Worm (Caenorhabditis elegans): ENCODE data around the gene try-12.

try-12 gene

ce11 chrV:7472815-7473214 lies 23.7 kb downstream of the try-12 start, which contains the start of gene str-28:
Gene str-28, minus strand, starts transcription at chrV:7472915.
- no peak for TF ChIP-seq nhr-43 (tag; optimal IDR thresholded peaks at IDR 0.05; ENCODE audit: poor library complexity, severe bottlenecking)
- no peak for TF ChIP-seq R02D3.7 (tag; optimal IDR thresholded peaks at IDR 0.05)
- no peak for TF ChIP-seq mml-1 (tag; optimal IDR thresholded peaks at IDR 0.05)
- TF ChIP-seq ama-1 (optimal IDR thresholded peaks at IDR 0.05) = no peak
- no peak for TF ChIP-seq lin-39 (tag; optimal IDR thresholded peaks at IDR 0.05)
- TF ChIP-seq mdl-1 (tag; optimal IDR thresholded peaks at IDR 0.05) = no peak
- TF ChIP-seq nhr-28 (tag; optimal IDR thresholded peaks at IDR 0.05) = no peak
- TF ChIP-seq nhr-12 (tag; optimal IDR thresholded peaks at IDR 0.05) = no peak
- TF ChIP-seq fkh-2 (tag; optimal IDR thresholded peaks at IDR 0.05) = no peak

- no peak for TF ChIP-seq elt-3 (tag; optimal IDR thresholded peaks at IDR 0.05)
- no peak for TF ChIP-seq nhr-237 (tag; optimal IDR thresholded peaks at IDR 0.05)
- no peak for TF ChIP-seq skn-1 (tag; optimal IDR thresholded peaks at IDR 0.05)
- TF ChIP-seq lin-39 (tag; optimal IDR thresholded peaks at IDR 0.05) = no peak
- TF ChIP-seq mdl-1 (tag; optimal IDR thresholded peaks at IDR 0.05) = no peak
- no peak for TF ChIP-seq egl-5 (tag; optimal IDR thresholded peaks at IDR 0.05)
- TF ChIP-seq nhr-76 (tag; optimal IDR thresholded peaks at IDR 0.05) = no peak
- no peak for TF ChIP-seq ceh-82 (tag; optimal IDR thresholded peaks at IDR 0.05)
- TF ChIP-seq lsy-12 (tag; optimal IDR thresholded peaks at IDR 0.05) = no peak
Observed at ce11 chrV:7476766-7477165, 27.6 kb downstream of the try-12 start, which contains the start of gene srh-125. Gene srh-125, minus strand, starts transcription at chrV:7476866.

- TF ChIP-seq eor-1 (tag; optimal IDR thresholded peaks at IDR 0.05) (no peak), ztf-4 (tag; optimal IDR thresholded peaks at IDR 0.05) (no peak), elt-1 (tag; optimal IDR thresholded peaks at IDR 0.05) (no peak), sea-2 (GFP tag; optimal IDR thresholded peaks at IDR 0.05) (no peak), ama-1 (optimal IDR thresholded peaks at IDR 0.05) (no peak), unc-39 (tag; optimal IDR thresholded peaks at IDR 0.05) (no peak), fkh-10 (GFP tag; optimal IDR thresholded peaks at IDR 0.05) (no peak), nfya-1 (tag; optimal IDR thresholded peaks at IDR 0.05; ENCODE audit: insufficient read depth) (no peak), nhr-25 (tag; optimal IDR thresholded peaks at IDR 0.05) (no peak), zag-1 (tag; optimal IDR thresholded peaks at IDR 0.05) (no peak), nhr-77 (tag; optimal IDR thresholded peaks at IDR 0.05) (no peak), mdl-1 (tag; optimal IDR thresholded peaks at IDR 0.05) (no peak), ceh-28 (tag; optimal IDR thresholded peaks at IDR 0.05) (no peak), tbx-2 (tag; optimal IDR thresholded peaks at IDR 0.05) (no peak), pha-4 (tag; optimal IDR thresholded peaks at IDR 0.05) (no peak), mml-1 (tag; optimal IDR thresholded peaks at IDR 0.05) (no peak), nhr-237 (tag; optimal IDR thresholded peaks at IDR 0.05) (no peak), ceh-82 (tag; optimal IDR thresholded peaks at IDR 0.05) (no peak), egl-5 (tag; optimal IDR thresholded peaks at IDR 0.05) (no peak), nhr-43 (tag; optimal IDR thresholded peaks at IDR 0.05; ENCODE audit: poor library complexity, severe bottlenecking) (no peak)
Observed at ce11 chrV:7478404-7478803, 29.3 kb downstream of the try-12 start, which contains the start of gene str-190. Gene str-190, minus strand, starts transcription at chrV:7478504.

ce11 chrV:7480949-7481348 lies 31.8 kb downstream of the try-12 start, which contains the start of gene C18B10.6:
Gene C18B10.6, minus strand, starts transcription at chrV:7481049.
- no peak for TF ChIP-seq nhr-43 (tag; optimal IDR thresholded peaks at IDR 0.05; ENCODE audit: poor library complexity, severe bottlenecking)
- TF ChIP-seq nhr-237 (tag; optimal IDR thresholded peaks at IDR 0.05) = no peak
- TF ChIP-seq unc-39 (tag; optimal IDR thresholded peaks at IDR 0.05) = no peak
- no peak for TF ChIP-seq elt-3 (tag; optimal IDR thresholded peaks at IDR 0.05)

- TF ChIP-seq nhr-23 (tag; optimal IDR thresholded peaks at IDR 0.05) = no peak
Observed at ce11 chrV:7485000-7485399, 35.8 kb downstream of the try-12 start, which contains the start of gene srbc-8. Gene srbc-8, minus strand, starts transcription at chrV:7485100.

ce11 chrV:7487518-7487917 lies 38.4 kb downstream of the try-12 start, which contains the start of gene srbc-7:
Gene srbc-7, minus strand, starts transcription at chrV:7487618.
- TF ChIP-seq zag-1 (tag; optimal IDR thresholded peaks at IDR 0.05) (no peak), tbx-2 (tag; optimal IDR thresholded peaks at IDR 0.05) (no peak), nhr-43 (tag; optimal IDR thresholded peaks at IDR 0.05; ENCODE audit: poor library complexity, severe bottlenecking) (no peak), nhr-12 (tag; optimal IDR thresholded peaks at IDR 0.05) (no peak), R02D3.7 (tag; optimal IDR thresholded peaks at IDR 0.05) (no peak), egl-5 (tag; optimal IDR thresholded peaks at IDR 0.05) (no peak), daf-12 (tag; optimal IDR thresholded peaks at IDR 0.05) (no peak), unc-39 (tag; optimal IDR thresholded peaks at IDR 0.05) (no peak), nhr-11 (tag; optimal IDR thresholded peaks at IDR 0.05) (no peak), fkh-10 (GFP tag; optimal IDR thresholded peaks at IDR 0.05) (no peak), ceh-16 (tag; optimal IDR thresholded peaks at IDR 0.05) (no peak), jun-1 (tag; optimal IDR thresholded peaks at IDR 0.05) (no peak), sea-2 (GFP tag; optimal IDR thresholded peaks at IDR 0.05) (no peak), mdl-1 (tag; optimal IDR thresholded peaks at IDR 0.05) (no peak), ceh-9 (tag; optimal IDR thresholded peaks at IDR 0.05) (no peak), fos-1 (tag; optimal IDR thresholded peaks at IDR 0.05) (no peak), ZK546.5 (tag; optimal IDR thresholded peaks at IDR 0.05) (no peak)

Measured in whole organism, L3 larva.